Fruit fly (Drosophila melanogaster): ENCODE results near the gene lsn.

lsn gene

dm6 chr3R:21887588-21888007, 22.6 kb downstream of the lsn start (continued):
- peak; percentile 39; the same call in 1 of the 2 replicates for TF ChIP-seq esg (GFP tag; conservative IDR thresholded peaks at IDR 0.05)
- TF ChIP-seq kay (GFP tag; optimal IDR thresholded peaks at IDR 0.05), result peak; percentile 35
- no peak for TF ChIP-seq CG43689 (GFP tag; IDR thresholded peaks at IDR 0.05)
- peak; percentile 71 for TF ChIP-seq Gug (GFP tag; IDR thresholded peaks at IDR 0.05)
- peak; percentile 33 for TF ChIP-seq CG5245 (GFP tag; optimal IDR thresholded peaks at IDR 0.05)
- no peak for TF ChIP-seq ci (GFP tag; IDR thresholded peaks at IDR 0.05)
- TF ChIP-seq CG32772 (GFP tag; IDR thresholded peaks at IDR 0.05), result peak; percentile 67
- no peak for TF ChIP-seq fru (optimal IDR thresholded peaks at IDR 0.05)
- TF ChIP-seq Hmr (GFP tag; optimal IDR thresholded peaks at IDR 0.05), result no peak
- 0 out of 2 replicates have a peak, but pooled peaks have one; percentile 27 for TF ChIP-seq sim (GFP tag; IDR thresholded peaks at IDR 0.05)
- peak; percentile 34; the same call in 1 of the 2 replicates for TF ChIP-seq ssp (GFP tag; IDR thresholded peaks at IDR 0.05)
- TF ChIP-seq Drgx (GFP tag; IDR thresholded peaks at IDR 0.05), result peak; percentile 53; the same call in 1 of the 2 replicates
- TF ChIP-seq Pdp1 (GFP tag; optimal IDR thresholded peaks at IDR 0.05), result peak; percentile 33 to 37
- TF ChIP-seq HLH3B (GFP tag; IDR thresholded peaks at IDR 0.05), result peak; percentile 42; the same call in 1 of the 2 replicates
- TF ChIP-seq CG17361 (GFP tag; IDR thresholded peaks at IDR 0.05), result peak; percentile 85
- no peak for TF ChIP-seq CG4730 (GFP tag; IDR thresholded peaks at IDR 0.05)
- peak; percentile 57 for TF ChIP-seq Ets65A (GFP tag)
- no peak for TF ChIP-seq HHEX (GFP tag; optimal IDR thresholded peaks at IDR 0.05)
- TF ChIP-seq p53 (GFP tag; optimal IDR thresholded peaks at IDR 0.05), result no peak
- TF ChIP-seq ken (GFP tag; IDR thresholded peaks at IDR 0.05), result 0 out of 3 replicates have a peak, but pooled peaks have one; percentile 53
- no peak for TF ChIP-seq trh (GFP tag; optimal IDR thresholded peaks at IDR 0.05)
- no peak for TF ChIP-seq rib (GFP tag; IDR thresholded peaks at IDR 0.05)
- no peak for TF ChIP-seq CG17912 (GFP tag; optimal IDR thresholded peaks at IDR 0.05)
- no peak for TF ChIP-seq chn (GFP tag; optimal IDR thresholded peaks at IDR 0.05)
- TF ChIP-seq CG10366 (GFP tag; IDR thresholded peaks at IDR 0.05), result peak; percentile 19; the same call in 1 of the 2 replicates
- TF ChIP-seq zfh1 (GFP tag; IDR thresholded peaks at IDR 0.05), result peak; percentile 58; the same call in 1 of the 3 replicates
- TF ChIP-seq CG13775 (GFP tag; optimal IDR thresholded peaks at IDR 0.05), result peak; percentile 10
- TF ChIP-seq fd102C (GFP tag; optimal IDR thresholded peaks at IDR 0.05), result no peak
- TF ChIP-seq CG13424 (tag; optimal IDR thresholded peaks at IDR 0.05), result peak; percentile 18
- TF ChIP-seq lmd (GFP tag; IDR thresholded peaks at IDR 0.05), result peak; percentile 72
- TF ChIP-seq grau (tag; optimal IDR thresholded peaks at IDR 0.05), result peak; percentile 84
- TF ChIP-seq ems (GFP tag; optimal IDR thresholded peaks at IDR 0.05), result peak; percentile 16
- no peak for TF ChIP-seq CG3838 (GFP tag; optimal IDR thresholded peaks at IDR 0.05)
- TF ChIP-seq seq (GFP tag; IDR thresholded peaks at IDR 0.05), result no peak
- TF ChIP-seq CG18476 (GFP tag; optimal IDR thresholded peaks at IDR 0.05), result peak; percentile 36
- TF ChIP-seq CG14667 (GFP tag; IDR thresholded peaks at IDR 0.05), result 0 out of 2 replicates have a peak, but pooled peaks have one; percentile 42
- peak; percentile 30 for TF ChIP-seq CG4424 (GFP tag; optimal IDR thresholded peaks at IDR 0.05)
- no peak for TF ChIP-seq CG1647 (GFP tag; optimal IDR thresholded peaks at IDR 0.05)
- TF ChIP-seq Ptx1 (GFP tag; IDR thresholded peaks at IDR 0.05), result peak; percentile 65
- no peak for TF ChIP-seq zfh2 (GFP tag; optimal IDR thresholded peaks at IDR 0.05)
- TF ChIP-seq Lpt (GFP tag; optimal IDR thresholded peaks at IDR 0.05), result no peak
- TF ChIP-seq CG6272 (GFP tag; IDR thresholded peaks at IDR 0.05), result peak; percentile 23; the same call in 1 of the 2 replicates
- no peak for TF ChIP-seq gt (GFP tag; IDR thresholded peaks at IDR 0.05)
- TF ChIP-seq Nf-YA (GFP tag; IDR thresholded peaks at IDR 0.05), result 0 out of 2 replicates have a peak, but pooled peaks have one; percentile 23
- TF ChIP-seq B-H1 (GFP tag; IDR thresholded peaks at IDR 0.05), result peak; percentile 29; the same call in 1 of the 3 replicates
- TF ChIP-seq gcm (GFP tag; optimal IDR thresholded peaks at IDR 0.05), result peak; percentile 11
- peak; percentile 53 for TF ChIP-seq ranshi (GFP tag; IDR thresholded peaks at IDR 0.05)
- TF ChIP-seq CG6813 (GFP tag; optimal IDR thresholded peaks at IDR 0.05), result no peak
